Fruit fly (Drosophila melanogaster) whole organism, wandering third instar larva: ENCODE results near the gene CG12288.

ENCODE experiments used
- Abd-B ChIP-seq: fragments of >200 bp; optimal IDR thresholded peaks from 2 replicates; lab custom pipeline; 2017; ENCODE audit warnings: missing biosample characterization, missing genetic modification characterization
- CG32264 ChIP-seq: fragments of 200-800 bp; sonication (Bioruptor generic); optimal IDR thresholded peaks from 2 replicates; lab custom pipeline; 2016; ENCODE audit warnings: missing biosample characterization, missing genetic modification characterization
- CG9705 ChIP-seq: fragments of 200-800 bp; sonication (Bioruptor generic); optimal IDR thresholded peaks from 2 replicates; lab custom pipeline; 2018; ENCODE audit warnings: missing biosample characterization, mild to moderate bottlenecking, missing genetic modification characterization
- CrebA ChIP-seq: fragments of 200-800 bp; sonication (Bioruptor generic); optimal IDR thresholded peaks from 2 replicates; lab custom pipeline; 2016; ENCODE audit warnings: missing biosample characterization, mild to moderate bottlenecking, missing genetic modification characterization, borderline replicate concordance
- Dfd ChIP-seq: fragments of >200 bp; optimal IDR thresholded peaks from 2 replicates; lab custom pipeline; 2017; ENCODE audit warnings: missing biosample characterization, missing genetic modification characterization
- Dif ChIP-seq: fragments of 200-275, 200-300 bp; sonication (Bioruptor generic); optimal IDR thresholded peaks from 2 replicates; lab custom pipeline; 2018; ENCODE audit warnings: missing biosample characterization, missing genetic modification characterization; ENCODE audit not compliant: partially characterized antibody
- GATAd ChIP-seq: sonication (Bioruptor generic); optimal IDR thresholded peaks from 2 replicates; lab custom pipeline; 2016; ENCODE audit warnings: missing biosample characterization, missing genetic modification characterization
- HLH106 ChIP-seq: fragments of 200-800 bp; optimal IDR thresholded peaks from 3 replicates; lab custom pipeline; 2019; ENCODE audit warnings: missing biosample characterization, mild to moderate bottlenecking, missing genetic modification characterization, moderate library complexity
- Hr78 ChIP-seq: fragments of >200 bp; optimal IDR thresholded peaks from 2 replicates; lab custom pipeline; 2017; ENCODE audit warnings: missing biosample characterization, missing genetic modification characterization
- Hr83 ChIP-seq: fragments of 200-300 bp; sonication (Bioruptor generic); optimal IDR thresholded peaks from 2 replicates; lab custom pipeline; 2016; ENCODE audit warnings: missing biosample characterization, mild to moderate bottlenecking, missing genetic modification characterization, moderate library complexity; ENCODE audit not compliant: poor library complexity, severe bottlenecking
- Jra ChIP-seq: sonication (Bioruptor generic); optimal IDR thresholded peaks from 2 replicates; lab custom pipeline; 2016; ENCODE audit warnings: missing biosample characterization, missing genetic modification characterization
- Mio ChIP-seq: sonication (Bioruptor generic); optimal IDR thresholded peaks from 2 replicates; lab custom pipeline; 2016; ENCODE audit warnings: missing biosample characterization, missing genetic modification characterization
- N ChIP-seq: fragments of >200 bp; optimal IDR thresholded peaks from 2 replicates; lab custom pipeline; 2018; ENCODE audit warnings: missing biosample characterization, missing external identifiers, missing genetic modification characterization
- OdsH ChIP-seq: fragments of 200-800 bp; sonication (Bioruptor generic); optimal IDR thresholded peaks from 2 replicates; lab custom pipeline; 2016; ENCODE audit warnings: missing biosample characterization, mild to moderate bottlenecking, missing genetic modification characterization
- Rel ChIP-seq, 2 experiments: fragments of 200-800 bp; sonication (Bioruptor generic) in 1 of 2; optimal IDR thresholded peaks; 2 replicates in 1 of 2; 3 replicates in 1 of 2; lab custom pipeline; 2016 to 2019; ENCODE audit warnings: mild to moderate bottlenecking in 2 of 2, missing biosample characterization in 2 of 2, missing genetic modification characterization in 2 of 2, moderate library complexity in 1 of 2
- Sp1 ChIP-seq: fragments of 200-800 bp; sonication (Bioruptor generic); optimal IDR thresholded peaks from 3 replicates; lab custom pipeline; 2019; ENCODE audit warnings: missing biosample characterization, mild to moderate bottlenecking, missing genetic modification characterization, moderate library complexity
- Vsx2 ChIP-seq: fragments of 200-300, 225-300 bp; sonication (Bioruptor generic); optimal IDR thresholded peaks from 2 replicates; lab custom pipeline; 2018; ENCODE audit warnings: missing biosample characterization, missing genetic modification characterization; ENCODE audit not compliant: partially characterized antibody
- br ChIP-seq: fragments of 200-800 bp; sonication (Bioruptor generic); optimal IDR thresholded peaks from 2 replicates; lab custom pipeline; 2016; ENCODE audit warnings: missing biosample characterization, missing genetic modification characterization
- brk ChIP-seq: fragments of 200-800 bp; sonication (Bioruptor generic); optimal IDR thresholded peaks from 2 replicates; lab custom pipeline; 2016; ENCODE audit warnings: missing biosample characterization, mild to moderate bottlenecking, missing genetic modification characterization
- dl ChIP-seq, 2 experiments: fragments of 175-275, 200-275 bp in 1 of 2; fragments of 200-275 bp in 1 of 2; sonication (Bioruptor generic); optimal IDR thresholded peaks; lab custom pipeline; 2018; ENCODE audit warnings: mild to moderate bottlenecking in 2 of 2, missing biosample characterization in 2 of 2, missing genetic modification characterization in 2 of 2, moderate library complexity in 2 of 2; ENCODE audit not compliant: partially characterized antibody in 2 of 2, insufficient read depth in 1 of 2
- dsf ChIP-seq: sonication (Bioruptor generic); optimal IDR thresholded peaks from 2 replicates; lab custom pipeline; 2016; ENCODE audit warnings: missing biosample characterization, missing genetic modification characterization, borderline replicate concordance
- ey ChIP-seq: fragments of 200-800 bp; sonication (Bioruptor generic); optimal IDR thresholded peaks from 2 replicates; lab custom pipeline; 2016; ENCODE audit warnings: missing biosample characterization, missing genetic modification characterization
- foxo ChIP-seq, 2 experiments: fragments of 200-800 bp; sonication (Bioruptor generic); optimal IDR thresholded peaks; 2 replicates in 1 of 2; 3 replicates in 1 of 2; lab custom pipeline; 2016 to 2017; ENCODE audit warnings: missing biosample characterization in 2 of 2, missing genetic modification characterization in 2 of 2
- h ChIP-seq: fragments of 200-800 bp; sonication (Bioruptor generic); optimal IDR thresholded peaks from 3 replicates; lab custom pipeline; 2016; ENCODE audit warnings: missing biosample characterization, mild to moderate bottlenecking, missing genetic modification characterization
- jim ChIP-seq: fragments of 175-275, 200-325 bp; sonication (Bioruptor generic); optimal IDR thresholded peaks from 2 replicates; lab custom pipeline; 2016; ENCODE audit warnings: missing biosample characterization, mild to moderate bottlenecking, missing genetic modification characterization
- psq ChIP-seq: fragments of 200-800 bp; sonication (Bioruptor generic); optimal IDR thresholded peaks from 3 replicates; lab custom pipeline; 2017; ENCODE audit warnings: missing biosample characterization, mild to moderate bottlenecking, missing genetic modification characterization, moderate library complexity
- rgr ChIP-seq: fragments of 200-800 bp; sonication (Bioruptor generic); optimal IDR thresholded peaks from 3 replicates; lab custom pipeline; 2016; ENCODE audit warnings: missing biosample characterization, mild to moderate bottlenecking, missing genetic modification characterization
- sage ChIP-seq: fragments of 200-800 bp; sonication (Bioruptor generic); optimal IDR thresholded peaks from 2 replicates; lab custom pipeline; 2016; ENCODE audit warnings: missing biosample characterization, mild to moderate bottlenecking, missing genetic modification characterization
- sv ChIP-seq: fragments of 200-800 bp; sonication (Bioruptor generic); optimal IDR thresholded peaks from 3 replicates; lab custom pipeline; 2016; ENCODE audit warnings: missing biosample characterization, missing genetic modification characterization
- tai ChIP-seq: sonication (Bioruptor generic); optimal IDR thresholded peaks from 2 replicates; lab custom pipeline; 2016; ENCODE audit warnings: missing biosample characterization, missing genetic modification characterization
- usp ChIP-seq: fragments of >200 bp; optimal IDR thresholded peaks from 2 replicates; lab custom pipeline; 2017; ENCODE audit warnings: missing biosample characterization, missing genetic modification characterization
- woc ChIP-seq: sonication (Bioruptor generic); optimal IDR thresholded peaks from 2 replicates; lab custom pipeline; 2016; ENCODE audit warnings: missing biosample characterization, mild to moderate bottlenecking, missing genetic modification characterization

CG12288 gene

dm6 chr2L:16902003-16902402 is at the start of gene CG12288:
Gene CG12288, minus strand, starts transcription at chr2L:16902218.
- TF ChIP-seq CG32264 (no peak), br (GFP tag; lab: Kevin White, UChicago) (no peak), woc (GFP tag; lab: Kevin White, UChicago) (no peak), Mio (no peak), psq (GFP tag; lab: Kevin White, UChicago) (no peak), Sp1 (GFP tag; lab: Kevin White, UChicago) (no peak), jim (no peak), Jra (GFP tag; lab: Kevin White, UChicago) (no peak), foxo (GFP tag; optimal IDR thresholded peaks at IDR 0.05; lab: Kevin White, UChicago) (no peak), Dfd (GFP tag; lab: Kevin White, UChicago) (no peak), GATAd (no peak), rgr (GFP tag; lab: Kevin White, UChicago) (no peak), h (no peak), sv (no peak), usp (GFP tag; lab: Kevin White, UChicago) (no peak), dl (GFP tag; optimal IDR thresholded peaks at IDR 0.05; lab: Kevin White, UChicago; ENCODE audit: insufficient read depth in 1 of 2, partially characterized antibody in 2 of 2) (no peak), Hr83 (GFP tag; lab: Kevin White, UChicago) (no peak), sage (no peak), CrebA (GFP tag; lab: Kevin White, UChicago) (no peak)

dm6 chr2L:16921825-16922224 is 19.8 kb upstream of the CG12288 start:
- TF ChIP-seq Abd-B (GFP tag; lab: Kevin White, UChicago) = no peak
- TF ChIP-seq dsf = no peak
- TF ChIP-seq Rel (GFP tag; optimal IDR thresholded peaks at IDR 0.05; lab: Kevin White, UChicago) = no peak
- no peak for TF ChIP-seq Rel (tag; optimal IDR thresholded peaks at IDR 0.05; lab: Kevin White, UChicago)
- no peak for TF ChIP-seq foxo (GFP tag; optimal IDR thresholded peaks at IDR 0.05; lab: Kevin White, UChicago)
- TF ChIP-seq sv = no peak
- no peak for TF ChIP-seq Hr83 (GFP tag; lab: Kevin White, UChicago)
- TF ChIP-seq ey = no peak
- no peak for TF ChIP-seq woc (GFP tag; lab: Kevin White, UChicago)
- TF ChIP-seq Vsx2 = no peak
- TF ChIP-seq usp (GFP tag; lab: Kevin White, UChicago) = no peak

dm6 chr2L:16910177-16910576 is 8.2 kb upstream of the CG12288 start, which contains the start of gene ApepP:
Gene ApepP, minus strand, starts transcription at chr2L:16910418.
- TF ChIP-seq Hr83 (GFP tag; lab: Kevin White, UChicago) = peak; percentile 32
- TF ChIP-seq CG9705 = no peak

dm6 chr2L:16909290-16909689 is 7.3 kb upstream of the CG12288 start:
- TF ChIP-seq Sp1 (GFP tag; lab: Kevin White, UChicago) (no peak), usp (GFP tag; lab: Kevin White, UChicago) (no peak), HLH106 (tag; lab: Kevin White, UChicago) (no peak), h (no peak), foxo (GFP tag; optimal IDR thresholded peaks at IDR 0.05; lab: Kevin White, UChicago) (no peak), N (GFP tag; lab: Kevin White, UChicago) (no peak), brk (GFP tag; lab: Kevin White, UChicago) (no peak), tai (GFP tag; lab: Kevin White, UChicago) (no peak), jim (no peak), OdsH (no peak), Vsx2 (no peak), Hr78 (GFP tag; lab: Kevin White, UChicago) (no peak), Jra (GFP tag; lab: Kevin White, UChicago) (no peak)

- TF ChIP-seq Hr78 (GFP tag; lab: Kevin White, UChicago) = no peak
- TF ChIP-seq Vsx2 = no peak
- TF ChIP-seq Hr83 (GFP tag; lab: Kevin White, UChicago) = no peak
- no peak for TF ChIP-seq brk (GFP tag; lab: Kevin White, UChicago)
- TF ChIP-seq dsf = no peak
- no peak for TF ChIP-seq usp (GFP tag; lab: Kevin White, UChicago)
- no peak for TF ChIP-seq tai (GFP tag; lab: Kevin White, UChicago)
- no peak for TF ChIP-seq jim
- no peak for TF ChIP-seq rgr (GFP tag; lab: Kevin White, UChicago)
- TF ChIP-seq Dif (GFP tag; lab: Kevin White, UChicago) = no peak
- TF ChIP-seq GATAd = no peak
- TF ChIP-seq sv = no peak
- TF ChIP-seq HLH106 (tag; lab: Kevin White, UChicago) = no peak
- no peak for TF ChIP-seq Mio
- TF ChIP-seq CG9705 = no peak
- no peak for TF ChIP-seq Sp1 (GFP tag; lab: Kevin White, UChicago)
- no peak for TF ChIP-seq woc (GFP tag; lab: Kevin White, UChicago)
Measured at dm6 chr2L:16900373-16900772, 1.6 kb downstream of the CG12288 start, which contains the start of gene CG31805. Gene CG31805, minus strand, starts transcription at chr2L:16900473.
